Worm (Caenorhabditis elegans): ENCODE results near the gene nduv-2.

- TF ChIP-seq C06A6.2 (GFP tag; conservative IDR thresholded peaks at IDR 0.05) (no peak), dpl-1 (GFP tag; optimal IDR thresholded peaks at IDR 0.05) (no peak), madf-8 (GFP tag; conservative IDR thresholded peaks at IDR 0.05) (no peak), Y95B8A.8 (GFP tag; IDR thresholded peaks at IDR 0.05) (no peak), mcd-1 (GFP tag; IDR thresholded peaks at IDR 0.05) (no peak), xnd-1 (tag; optimal IDR thresholded peaks at IDR 0.05) (no peak), dpff-1 (tag; optimal IDR thresholded peaks at IDR 0.05) (no peak)
These were observed 943 bp downstream of the nduv-2 start, which contains the start of gene F53F4.11 for ce11 chrV:13624424-13624823.

Measured in whole organism, young adult.